Fruit fly (Drosophila melanogaster): ENCODE data around the gene CG42296.

The CG42296 gene

dm6 chr2L:2013836-2014434 is 21.9 kb downstream of the CG42296 start (continued):
- TF ChIP-seq Gug (GFP tag; IDR thresholded peaks at IDR 0.05) (no peak), ss (GFP tag; optimal IDR thresholded peaks at IDR 0.05) (no peak), fkh (GFP tag; optimal IDR thresholded peaks at IDR 0.05) (peak; percentile 23), Ets96B (tag; optimal IDR thresholded peaks at IDR 0.05) (peak; percentile 24), eg (GFP tag; IDR thresholded peaks at IDR 0.05) (no peak), CG34406 (GFP tag; optimal IDR thresholded peaks at IDR 0.05) (no peak), CG8632 (GFP tag; optimal IDR thresholded peaks at IDR 0.05) (no peak), CG6276 (GFP tag; optimal IDR thresholded peaks at IDR 0.05) (no peak), topi (GFP tag; optimal IDR thresholded peaks at IDR 0.05) (no peak), Eip93F (GFP tag; optimal IDR thresholded peaks at IDR 0.05) (no peak), Met (GFP tag; optimal IDR thresholded peaks at IDR 0.05) (no peak), OdsH (GFP tag; optimal IDR thresholded peaks at IDR 0.05) (peak; percentile 9), CG6854 (GFP tag; optimal IDR thresholded peaks at IDR 0.05) (no peak), achi (GFP tag; optimal IDR thresholded peaks at IDR 0.05) (no peak), Lpt (GFP tag; optimal IDR thresholded peaks at IDR 0.05) (no peak)

dm6 chr2L:2013057-2013456 is 22.8 kb downstream of the CG42296 start:
- TF ChIP-seq lz (GFP tag; optimal IDR thresholded peaks at IDR 0.05) (no peak), cyc (GFP tag; optimal IDR thresholded peaks at IDR 0.05) (no peak), CG11762 (GFP tag; optimal IDR thresholded peaks at IDR 0.05; ENCODE audit: insufficient read depth) (no peak), fd59A (GFP tag; optimal IDR thresholded peaks at IDR 0.05) (no peak), vri (GFP tag; optimal IDR thresholded peaks at IDR 0.05) (no peak)

- TF ChIP-seq CG6276 (GFP tag; optimal IDR thresholded peaks at IDR 0.05) (no peak), Gug (GFP tag; IDR thresholded peaks at IDR 0.05) (no peak), vri (GFP tag; optimal IDR thresholded peaks at IDR 0.05) (no peak), CG6792 (GFP tag; optimal IDR thresholded peaks at IDR 0.05) (no peak), CG11762 (GFP tag; optimal IDR thresholded peaks at IDR 0.05; ENCODE audit: insufficient read depth) (no peak), Hr4 (GFP tag; optimal IDR thresholded peaks at IDR 0.05) (no peak), pdm3 (GFP tag; optimal IDR thresholded peaks at IDR 0.05) (no peak), fd59A (GFP tag; optimal IDR thresholded peaks at IDR 0.05) (no peak), Smox (GFP tag; optimal IDR thresholded peaks at IDR 0.05) (no peak), Sox15 (GFP tag; optimal IDR thresholded peaks at IDR 0.05) (no peak), CG6854 (GFP tag; optimal IDR thresholded peaks at IDR 0.05) (no peak), CG16779 (tag; optimal IDR thresholded peaks at IDR 0.05) (no peak), CG3032 (tag; optimal IDR thresholded peaks at IDR 0.05) (no peak), fd85E (GFP tag; optimal IDR thresholded peaks at IDR 0.05) (no peak), CG11902 (GFP tag; optimal IDR thresholded peaks at IDR 0.05) (no peak), achi (GFP tag; optimal IDR thresholded peaks at IDR 0.05) (no peak), CG6808 (GFP tag; optimal IDR thresholded peaks at IDR 0.05) (no peak)
These were observed 24.4 kb downstream of the CG42296 start for dm6 chr2L:2011430-2011829.

- TF ChIP-seq Gug (GFP tag; IDR thresholded peaks at IDR 0.05) (no peak), CG11902 (GFP tag; optimal IDR thresholded peaks at IDR 0.05) (no peak), CG7368 (GFP tag; optimal IDR thresholded peaks at IDR 0.05) (no peak), Ets21C (GFP tag; optimal IDR thresholded peaks at IDR 0.05) (no peak), CG10669 (GFP tag; optimal IDR thresholded peaks at IDR 0.05) (no peak), Eip75B (GFP tag; optimal IDR thresholded peaks at IDR 0.05) (no peak), salr (GFP tag; optimal IDR thresholded peaks at IDR 0.05) (no peak), spab (GFP tag; optimal IDR thresholded peaks at IDR 0.05) (no peak), acj6 (GFP tag; optimal IDR thresholded peaks at IDR 0.05) (no peak), Sox102F (GFP tag; optimal IDR thresholded peaks at IDR 0.05) (no peak), CG31627 (GFP tag; optimal IDR thresholded peaks at IDR 0.05) (no peak), cyc (GFP tag; optimal IDR thresholded peaks at IDR 0.05) (no peak), CG8119 (GFP tag; IDR thresholded peaks at IDR 0.05) (no peak), Eip93F (GFP tag; optimal IDR thresholded peaks at IDR 0.05) (peak; percentile 29), net (GFP tag; optimal IDR thresholded peaks at IDR 0.05) (no peak), lz (GFP tag; optimal IDR thresholded peaks at IDR 0.05) (no peak), Smox (GFP tag; optimal IDR thresholded peaks at IDR 0.05) (no peak), CG3032 (tag; optimal IDR thresholded peaks at IDR 0.05) (no peak), esn (GFP tag; optimal IDR thresholded peaks at IDR 0.05) (no peak), fd59A (GFP tag; optimal IDR thresholded peaks at IDR 0.05) (no peak), Blimp-1 (GFP tag; optimal IDR thresholded peaks at IDR 0.05) (no peak), Sox15 (GFP tag; optimal IDR thresholded peaks at IDR 0.05) (no peak), svp (GFP tag) (peak; percentile 78)
These were observed 25.3 kb downstream of the CG42296 start for dm6 chr2L:2010335-2011061.

All from whole organism, prepupa.